Worm (Caenorhabditis elegans) whole organism, L2 larva: ENCODE measurements around the gene Y51H7BR.8.

Experiments used
- egl-27 ChIP-seq: sonication (generic microtip); optimal IDR thresholded peaks from 3 replicates; lab custom pipeline; 2017; ENCODE audit warnings: missing biosample characterization, missing genetic modification reagents, missing genetic modification characterization
- mdl-1 ChIP-seq, 2 experiments: fragments of 150-350 bp in 1 of 2; sonication (generic microtip) in 1 of 2; optimal IDR thresholded peaks; 2 replicates each; lab custom pipeline; 2017; ENCODE audit warnings: missing biosample characterization in 2 of 2, missing genetic modification characterization in 2 of 2
- snpc-4 ChIP-seq: fragments of 150-350 bp; optimal IDR thresholded peaks from 2 replicates; lab custom pipeline; 2014; ENCODE audit warnings: missing biosample characterization, missing genetic modification characterization

DNA sequence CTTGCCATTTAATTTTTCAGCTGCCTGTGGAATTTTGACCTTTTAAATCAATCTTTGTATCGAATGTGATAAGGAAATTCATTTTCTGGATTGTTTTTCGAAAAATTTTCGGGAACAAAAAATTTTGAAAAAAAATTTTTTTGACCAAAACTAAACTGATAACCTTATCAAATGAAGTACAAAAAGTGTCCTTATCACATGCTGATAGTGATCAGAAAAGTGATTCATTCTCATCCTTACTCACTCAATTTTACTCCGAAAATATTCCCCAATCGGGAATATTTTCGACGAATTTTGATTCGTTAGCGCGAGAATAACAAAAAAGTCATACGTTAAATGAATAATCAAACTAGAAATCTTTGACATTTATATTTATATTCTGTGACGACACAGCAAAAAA is 43.7 kb upstream of the Y51H7BR.8 start:
- TF ChIP-seq snpc-4, result no peak
- TF ChIP-seq egl-27 (tag; lab: Kevin White, UChicago), result no peak
- no peak for TF ChIP-seq mdl-1 (tag; optimal IDR thresholded peaks at IDR 0.05; lab: Kevin White, UChicago)
